Worm (Caenorhabditis elegans) whole organism, early embryonic: ENCODE data around the gene pap-2.

ENCODE experiments used
- ama-1 ChIP-seq: fragments of 150-350 bp; optimal IDR thresholded peaks from 2 replicates; lab custom pipeline; 2014
- ceh-13 ChIP-seq: fragments of 200-800 bp; sonication (Bioruptor generic); optimal IDR thresholded peaks from 2 replicates; lab custom pipeline; 2018; ENCODE audit warnings: mild to moderate bottlenecking, missing genetic modification characterization, missing compliant biosample characterization
- ceh-36 ChIP-seq: sonication (generic microtip); optimal IDR thresholded peaks from 2 replicates; lab custom pipeline; 2016; ENCODE audit warnings: missing genetic modification characterization, inconsistent platforms, missing compliant biosample characterization
- ets-7 ChIP-seq: sonication (generic microtip); optimal IDR thresholded peaks from 2 replicates; lab custom pipeline; 2016; ENCODE audit warnings: missing genotype, missing genetic modification characterization, missing compliant biosample characterization
- flt-1 ChIP-seq: fragments of 200-800 bp; sonication (Bioruptor generic); IDR thresholded peaks from 2 replicates; pipeline ENCODE4 v1.3.6; 2022; ENCODE audit warnings: missing genetic modification characterization, missing compliant biosample characterization
- hmg-4 ChIP-seq: fragments of 200-800 bp; sonication (Bioruptor generic); optimal IDR thresholded peaks from 2 replicates; lab custom pipeline; 2018; ENCODE audit warnings: mild to moderate bottlenecking, missing genetic modification characterization, missing compliant biosample characterization
- hnd-1 ChIP-seq: sonication (generic microtip); optimal IDR thresholded peaks from 2 replicates; lab custom pipeline; 2016; ENCODE audit warnings: missing genetic modification characterization, missing compliant biosample characterization
- sea-1 ChIP-seq: fragments of 200-800 bp; sonication (Bioruptor generic); conservative IDR thresholded peaks from 2 replicates; pipeline ENCODE4 v1.3.6; 2022; ENCODE audit warnings: missing genetic modification characterization, missing compliant biosample characterization
- tbx-11 ChIP-seq: fragments of 200-800 bp; sonication (Bioruptor generic); IDR thresholded peaks from 2 replicates; pipeline ENCODE4 v1.3.6; 2022; ENCODE audit warnings: missing genetic modification characterization, missing compliant biosample characterization
- tbx-37 ChIP-seq: fragments of 200-800 bp; sonication (Bioruptor generic); conservative IDR thresholded peaks from 2 replicates; pipeline ENCODE4 v1.3.6; 2022; ENCODE audit warnings: missing genetic modification reagents, missing genetic modification characterization, missing compliant biosample characterization

DNA sequence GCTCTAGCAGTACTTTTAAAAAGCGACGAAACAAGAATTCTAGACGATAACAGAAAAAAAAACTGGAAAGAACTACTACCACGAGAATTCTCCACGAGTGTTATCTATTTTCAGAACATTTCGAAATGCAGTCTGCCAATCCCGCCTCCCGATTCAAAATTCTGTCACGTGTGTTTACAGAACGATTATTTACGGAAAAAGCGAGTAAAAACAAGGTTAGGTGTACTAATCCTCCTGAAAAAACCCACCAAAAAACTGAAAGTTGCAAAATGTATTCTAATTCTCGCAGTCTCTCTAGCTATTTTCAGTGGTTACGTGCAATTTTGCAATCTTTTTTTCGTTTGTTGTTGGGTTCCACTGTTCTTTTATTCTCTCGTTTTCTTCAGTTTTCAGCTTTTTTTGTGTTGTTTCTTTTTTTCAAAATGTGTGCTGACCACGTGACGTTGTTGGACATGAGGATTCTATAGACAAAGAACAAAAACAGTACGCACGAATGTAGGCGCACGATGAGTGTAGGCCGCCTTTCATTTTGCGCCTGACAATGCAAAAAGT lies 2.6 kb downstream of the pap-2 start:
- TF ChIP-seq ama-1 (lab: Kevin White, UChicago) (no peak), ceh-13 (no peak), hnd-1 (tag; lab: Kevin White, UChicago) (no peak), flt-1 (GFP tag; lab: Robert Waterston, UW) (no peak), ceh-36 (tag; lab: Kevin White, UChicago) (no peak), hmg-4 (GFP tag; lab: Kevin White, UChicago) (no peak), tbx-11 (GFP tag; lab: Robert Waterston, UW) (no peak), ets-7 (no peak), sea-1 (GFP tag; lab: Robert Waterston, UW) (no peak), tbx-37 (GFP tag; lab: Robert Waterston, UW) (no peak)
